Fruit fly (Drosophila melanogaster): Measurements from ENCODE around the gene ppk28.

ppk28 gene

dm6 chrX:16834259-16834658 lies 28.4 kb downstream of the ppk28 start (continued):
- TF ChIP-seq CG13296 (GFP tag; optimal IDR thresholded peaks at IDR 0.05): no peak
- peak; percentile 11 for TF ChIP-seq lilli (GFP tag; optimal IDR thresholded peaks at IDR 0.05)
- no peak for TF ChIP-seq CG33557 (GFP tag; optimal IDR thresholded peaks at IDR 0.05)
- peak; percentile 9 for TF ChIP-seq twi (tag; optimal IDR thresholded peaks at IDR 0.05)
- no peak for TF ChIP-seq ato (GFP tag; IDR thresholded peaks at IDR 0.05; ENCODE audit: partially characterized antibody)
- TF ChIP-seq row (GFP tag; IDR thresholded peaks at IDR 0.05): peak; percentile 57
- no peak for TF ChIP-seq CG6254 (GFP tag; optimal IDR thresholded peaks at IDR 0.05)
- TF ChIP-seq Poxn (GFP tag; IDR thresholded peaks at IDR 0.05): no peak
- TF ChIP-seq vfl (GFP tag; optimal IDR thresholded peaks at IDR 0.05): no peak
- TF ChIP-seq hth (optimal IDR thresholded peaks at IDR 0.05): no peak
- TF ChIP-seq chinmo (GFP tag; IDR thresholded peaks at IDR 0.05; ENCODE audit: partially characterized antibody): no peak
- TF ChIP-seq Eip74EF (GFP tag; optimal IDR thresholded peaks at IDR 0.05): peak in 1 of 2 experiments; percentile 51
- peak; percentile 23 for TF ChIP-seq pho (GFP tag; optimal IDR thresholded peaks at IDR 0.05)
- no peak for TF ChIP-seq CG31388 (GFP tag; optimal IDR thresholded peaks at IDR 0.05)
- TF ChIP-seq CG9727 (GFP tag; optimal IDR thresholded peaks at IDR 0.05): peak; percentile 25
- TF ChIP-seq CG6683 (GFP tag; optimal IDR thresholded peaks at IDR 0.05): no peak
- TF ChIP-seq CG8089 (GFP tag; optimal IDR thresholded peaks at IDR 0.05): no peak
- peak; percentile 10 to 39 for TF ChIP-seq dpn (GFP tag; optimal IDR thresholded peaks at IDR 0.05)
- TF ChIP-seq nmo (GFP tag; optimal IDR thresholded peaks at IDR 0.05): peak; percentile 46
- no peak for TF ChIP-seq Neu2 (GFP tag; optimal IDR thresholded peaks at IDR 0.05; ENCODE audit: borderline replicate concordance)
- peak; percentile 69 for TF ChIP-seq CG18262 (tag; optimal IDR thresholded peaks at IDR 0.05)
- TF ChIP-seq tio (GFP tag; optimal IDR thresholded peaks at IDR 0.05): peak; percentile 22
- 0 out of 2 replicates have a peak, but pooled peaks have one; percentile 8 for TF ChIP-seq esg (GFP tag; conservative IDR thresholded peaks at IDR 0.05)
- peak; percentile 56 for TF ChIP-seq tgo (GFP tag; IDR thresholded peaks at IDR 0.05)
- peak; percentile 11 for TF ChIP-seq Abd-B (GFP tag; optimal IDR thresholded peaks at IDR 0.05)
- 0 out of 2 replicates have a peak, but pooled peaks have one; percentile 14 for TF ChIP-seq CG17328 (GFP tag; IDR thresholded peaks at IDR 0.05)
- TF ChIP-seq wor (GFP tag; IDR thresholded peaks at IDR 0.05): peak; percentile 33; the same call in 1 of the 2 replicates
- no peak for TF ChIP-seq CG12299 (tag; optimal IDR thresholded peaks at IDR 0.05)
- peak; percentile 77 for TF ChIP-seq gem (tag; optimal IDR thresholded peaks at IDR 0.05)
- no peak for TF ChIP-seq ken (GFP tag; IDR thresholded peaks at IDR 0.05)
- TF ChIP-seq fd102C (GFP tag; optimal IDR thresholded peaks at IDR 0.05): no peak
- TF ChIP-seq ase (GFP tag; IDR thresholded peaks at IDR 0.05): no peak
- TF ChIP-seq jing (GFP tag; optimal IDR thresholded peaks at IDR 0.05): no peak
- no peak for TF ChIP-seq CG17612 (GFP tag; IDR thresholded peaks at IDR 0.05)
- TF ChIP-seq slou (GFP tag; optimal IDR thresholded peaks at IDR 0.05): no peak
- TF ChIP-seq Ssrp (tag; optimal IDR thresholded peaks at IDR 0.05): peak; percentile 55
- no peak for TF ChIP-seq Max (GFP tag; optimal IDR thresholded peaks at IDR 0.05)
- peak; percentile 26 for TF ChIP-seq D19A (tag; optimal IDR thresholded peaks at IDR 0.05)
- TF ChIP-seq CG18619 (GFP tag; optimal IDR thresholded peaks at IDR 0.05): peak; percentile 42
- TF ChIP-seq zfh2 (GFP tag; optimal IDR thresholded peaks at IDR 0.05): no peak
- TF ChIP-seq B-H2 (GFP tag; optimal IDR thresholded peaks at IDR 0.05): no peak
- 0 out of 2 replicates have a peak, but pooled peaks have one; percentile 16 for TF ChIP-seq CG9932 (GFP tag; IDR thresholded peaks at IDR 0.05)
- TF ChIP-seq CTCF (GFP tag; optimal IDR thresholded peaks at IDR 0.05): no peak
- TF ChIP-seq CG1832 (GFP tag; optimal IDR thresholded peaks at IDR 0.05): no peak
- no peak for TF ChIP-seq CG2202 (tag; optimal IDR thresholded peaks at IDR 0.05)
- TF ChIP-seq CG34376 (GFP tag; optimal IDR thresholded peaks at IDR 0.05): no peak
- TF ChIP-seq Camta (GFP tag; optimal IDR thresholded peaks at IDR 0.05): no peak
- peak; percentile 39 for TF ChIP-seq Bteb2 (GFP tag; optimal IDR thresholded peaks at IDR 0.05)
- no peak for TF ChIP-seq pan (optimal IDR thresholded peaks at IDR 0.05)
- TF ChIP-seq pan (GFP tag; optimal IDR thresholded peaks at IDR 0.05 in 1 of 2, IDR thresholded peaks at IDR 0.05 in 1 of 2): peak in 1 of 2 experiments; percentile 48
- TF ChIP-seq CG6689 (GFP tag; IDR thresholded peaks at IDR 0.05): peak; percentile 55
- TF ChIP-seq CG2712 (tag; optimal IDR thresholded peaks at IDR 0.05): peak; percentile 57

Measured in whole organism, embryonic.